Fruit fly (Drosophila melanogaster): ENCODE data around the gene CG11342.
A peak's percentile ranks its signal among the peaks of the same experiment; 100 is the strongest.

CG11342 gene

dm6 chr3L:4328048-4328447 lies 39.2 kb downstream of the CG11342 start:
- TF ChIP-seq Clk (GFP tag; optimal IDR thresholded peaks at IDR 0.05), result no peak
- TF ChIP-seq Mnt (GFP tag; optimal IDR thresholded peaks at IDR 0.05), result no peak
- TF ChIP-seq CG11617 (GFP tag; optimal IDR thresholded peaks at IDR 0.05), result no peak
- no peak for TF ChIP-seq cic (GFP tag; optimal IDR thresholded peaks at IDR 0.05)
- no peak for TF ChIP-seq CG1620 (GFP tag; optimal IDR thresholded peaks at IDR 0.05)
- TF ChIP-seq pad (GFP tag; optimal IDR thresholded peaks at IDR 0.05), result no peak
- no peak for TF ChIP-seq Hr96 (GFP tag; optimal IDR thresholded peaks at IDR 0.05)
- TF ChIP-seq CG5204 (GFP tag; optimal IDR thresholded peaks at IDR 0.05), result no peak
- no peak for TF ChIP-seq tj (GFP tag; optimal IDR thresholded peaks at IDR 0.05)
- no peak for TF ChIP-seq bab1 (GFP tag; optimal IDR thresholded peaks at IDR 0.05)
- TF ChIP-seq CG33017 (tag; optimal IDR thresholded peaks at IDR 0.05), result no peak

- TF ChIP-seq CG33017 (tag; optimal IDR thresholded peaks at IDR 0.05), result no peak
- no peak for TF ChIP-seq Mnt (GFP tag; optimal IDR thresholded peaks at IDR 0.05)
- TF ChIP-seq CG12768 (GFP tag; optimal IDR thresholded peaks at IDR 0.05), result no peak
- no peak for TF ChIP-seq ovo (GFP tag; optimal IDR thresholded peaks at IDR 0.05)
- TF ChIP-seq tj (GFP tag; optimal IDR thresholded peaks at IDR 0.05), result peak; percentile 4
- TF ChIP-seq kay (GFP tag; ENCODE audit: borderline replicate concordance), result peak; percentile 85
- TF ChIP-seq Clk (GFP tag; optimal IDR thresholded peaks at IDR 0.05), result no peak
Measured at dm6 chr3L:4322032-4322617, 45.1 kb downstream of the CG11342 start, which contains the start of gene CG15014. Gene CG15014, minus strand, starts transcription at chr3L:4322259.

- peak; percentile 1 for TF ChIP-seq Hr96 (GFP tag; optimal IDR thresholded peaks at IDR 0.05)
- TF ChIP-seq CG7045 (GFP tag; optimal IDR thresholded peaks at IDR 0.05), result no peak
- TF ChIP-seq toe (GFP tag; optimal IDR thresholded peaks at IDR 0.05), result no peak
- no peak for TF ChIP-seq tj (GFP tag; optimal IDR thresholded peaks at IDR 0.05)
- no peak for TF ChIP-seq CG14711 (tag; optimal IDR thresholded peaks at IDR 0.05)
- TF ChIP-seq CG7101 (tag; optimal IDR thresholded peaks at IDR 0.05), result peak; percentile 4
- no peak for TF ChIP-seq pad (GFP tag; optimal IDR thresholded peaks at IDR 0.05)
- TF ChIP-seq bab1 (GFP tag; optimal IDR thresholded peaks at IDR 0.05), result no peak
- TF ChIP-seq cic (GFP tag; optimal IDR thresholded peaks at IDR 0.05), result peak; percentile 25
- no peak for TF ChIP-seq Clk (GFP tag; optimal IDR thresholded peaks at IDR 0.05)
- TF ChIP-seq CG33017 (tag; optimal IDR thresholded peaks at IDR 0.05), result no peak
- TF ChIP-seq Crg-1 (GFP tag; optimal IDR thresholded peaks at IDR 0.05), result no peak
- no peak for TF ChIP-seq CG5204 (GFP tag; optimal IDR thresholded peaks at IDR 0.05)
- TF ChIP-seq kay (GFP tag; ENCODE audit: borderline replicate concordance), result peak; percentile 84
- no peak for TF ChIP-seq CG1620 (GFP tag; optimal IDR thresholded peaks at IDR 0.05)
- TF ChIP-seq CG12768 (GFP tag; optimal IDR thresholded peaks at IDR 0.05), result peak; percentile 21
- no peak for TF ChIP-seq cnc (optimal IDR thresholded peaks at IDR 0.05)
- TF ChIP-seq Mnt (GFP tag; optimal IDR thresholded peaks at IDR 0.05), result peak; percentile 29
- peak; percentile 8 for TF ChIP-seq CG11617 (GFP tag; optimal IDR thresholded peaks at IDR 0.05)
- no peak for TF ChIP-seq ovo (GFP tag; optimal IDR thresholded peaks at IDR 0.05)
Measured at dm6 chr3L:4318677-4319580, 48.3 kb downstream of the CG11342 start, which contains the start of gene PMP34. Gene PMP34, plus strand, starts transcription at chr3L:4318755.
